Worm (Caenorhabditis elegans): Measurements from ENCODE around the gene str-145.

str-145 gene

ce11 chrV:8067800-8068199, 30.3 kb downstream of the str-145 start, which contains the start of gene str-140:
Gene str-140 (minus strand): TSS chrV:8067900.
- TF ChIP-seq cebp-2 (GFP tag; IDR thresholded peaks at IDR 0.05): no peak
- no peak for TF ChIP-seq B0019.2 (GFP tag; conservative IDR thresholded peaks at IDR 0.05)
- no peak for TF ChIP-seq ceh-100 (GFP tag; IDR thresholded peaks at IDR 0.05)
- TF ChIP-seq dox-1 (GFP tag; IDR thresholded peaks at IDR 0.05): no peak
- no peak for TF ChIP-seq hmg-1.2 (GFP tag; IDR thresholded peaks at IDR 0.05)
- no peak for TF ChIP-seq egl-18 (GFP tag; IDR thresholded peaks at IDR 0.05)
- no peak for TF ChIP-seq mxl-1 (tag; optimal IDR thresholded peaks at IDR 0.05)
- no peak for TF ChIP-seq snpc-4 (GFP tag; optimal IDR thresholded peaks at IDR 0.05)
- no peak for TF ChIP-seq snpc-4 (tag; optimal IDR thresholded peaks at IDR 0.05)
- TF ChIP-seq ztf-18 (tag; optimal IDR thresholded peaks at IDR 0.05): no peak
- TF ChIP-seq D2030.7 (GFP tag; IDR thresholded peaks at IDR 0.05): no peak
- TF ChIP-seq B0035.1 (tag; optimal IDR thresholded peaks at IDR 0.05): no peak

- no peak for TF ChIP-seq F57C9.4 (tag; optimal IDR thresholded peaks at IDR 0.05)
- no peak for TF ChIP-seq attf-6 (GFP tag; IDR thresholded peaks at IDR 0.05)
- no peak for TF ChIP-seq ZK185.1 (tag; optimal IDR thresholded peaks at IDR 0.05; ENCODE audit: poor library complexity, severe bottlenecking)
These were observed 36.1 kb downstream of the str-145 start, which contains the start of gene str-139 for ce11 chrV:8062074-8062473. Gene str-139 (minus strand): TSS chrV:8062174.

DNA sequence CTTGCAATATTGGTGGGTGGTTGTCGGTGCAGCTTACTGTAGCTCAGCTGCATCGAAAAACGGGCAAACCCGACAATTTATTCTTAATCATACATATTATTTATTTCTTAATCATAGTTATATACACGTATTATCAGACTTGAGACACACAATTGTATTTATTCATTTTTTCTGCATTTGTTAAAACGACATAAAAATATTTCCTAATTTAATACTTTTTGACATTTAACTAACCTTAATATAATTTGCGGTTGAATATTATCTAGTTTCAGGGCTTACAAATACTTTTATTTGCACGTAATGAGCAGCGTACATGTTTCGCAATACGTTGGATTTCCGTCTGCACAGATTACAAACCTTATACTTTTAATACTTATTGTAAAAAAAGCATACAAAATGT, 39.8 kb downstream of the str-145 start, which contains the start of gene str-138:
str-138 (plus strand) TSS at position 301 of the 400 bp plus-strand sequence.
- TF ChIP-seq cebp-2 (GFP tag; IDR thresholded peaks at IDR 0.05) (no peak), tlf-1 (GFP tag; optimal IDR thresholded peaks at IDR 0.05) (no peak), tbp1 (GFP tag; optimal IDR thresholded peaks at IDR 0.05) (no peak), nhr-120 (GFP tag; IDR thresholded peaks at IDR 0.05) (no peak), ztf-6 (GFP tag; IDR thresholded peaks at IDR 0.05) (no peak), F49E8.2 (tag; optimal IDR thresholded peaks at IDR 0.05; ENCODE audit: insufficient read depth) (no peak), tbx-9 (tag; optimal IDR thresholded peaks at IDR 0.05; ENCODE audit: borderline replicate concordance) (no peak), Y53G8AR.9 (GFP tag; conservative IDR thresholded peaks at IDR 0.05) (no peak)

- TF ChIP-seq hsf-1 (GFP tag; IDR thresholded peaks at IDR 0.05) (peak; percentile 85), xnd-1 (tag; optimal IDR thresholded peaks at IDR 0.05) (peak; percentile 48), ztf-18 (tag; optimal IDR thresholded peaks at IDR 0.05) (peak; percentile 84), madf-8 (GFP tag; conservative IDR thresholded peaks at IDR 0.05) (peak; percentile 79), F39B2.1 (GFP tag; IDR thresholded peaks at IDR 0.05) (peak; percentile 69; the same call in 1 of the 2 replicates), madf-6 (GFP tag; IDR thresholded peaks at IDR 0.05) (peak; percentile 89), D2030.7 (GFP tag; IDR thresholded peaks at IDR 0.05) (peak; percentile 61), B0019.2 (GFP tag; conservative IDR thresholded peaks at IDR 0.05) (peak; percentile 20; the same call in 1 of the 2 replicates), nfyb-1 (GFP tag; IDR thresholded peaks at IDR 0.05) (0 out of 2 replicates have a peak, but pooled peaks have one; percentile 22), ceh-91 (GFP tag; IDR thresholded peaks at IDR 0.05) (0 out of 2 replicates have a peak, but pooled peaks have one; percentile 28), madf-3 (GFP tag; IDR thresholded peaks at IDR 0.05) (peak; percentile 72; the same call in 1 of the 2 replicates)
These were observed 40.4 kb downstream of the str-145 start for ce11 chrV:8057771-8058170.

DNA sequence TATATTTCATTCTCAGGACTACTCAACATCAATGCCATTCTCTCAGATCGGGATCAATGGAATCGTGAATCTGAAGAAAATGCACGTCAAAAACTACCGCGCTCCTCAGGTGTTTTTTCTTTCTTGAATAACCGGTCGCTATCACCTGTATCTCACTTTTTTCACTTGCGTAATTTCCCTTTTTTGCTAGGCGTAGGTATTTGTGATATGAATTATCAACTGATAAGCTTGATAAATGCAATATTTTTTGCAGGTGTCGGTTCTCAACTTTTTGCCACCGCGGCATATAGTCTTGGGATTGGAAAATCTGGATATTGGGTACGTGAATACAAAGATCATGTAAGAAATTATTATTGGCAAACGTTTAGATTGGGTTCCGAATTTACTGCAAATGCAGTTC, 43.0 kb downstream of the str-145 start:
- TF ChIP-seq ceh-58 (GFP tag; IDR thresholded peaks at IDR 0.05) (no peak), snpc-3.4 (tag; optimal IDR thresholded peaks at IDR 0.05) (no peak), madf-6 (GFP tag; IDR thresholded peaks at IDR 0.05) (no peak), ztf-25 (GFP tag; IDR thresholded peaks at IDR 0.05) (no peak), snpc-1.1 (tag; optimal IDR thresholded peaks at IDR 0.05; ENCODE audit: insufficient read depth) (no peak), fkh-3 (tag; optimal IDR thresholded peaks at IDR 0.05) (no peak), B0261.1 (tag; optimal IDR thresholded peaks at IDR 0.05) (no peak), dpl-1 (GFP tag; optimal IDR thresholded peaks at IDR 0.05) (no peak), ama-1 (optimal IDR thresholded peaks at IDR 0.05) (no peak), ama-1 (GFP tag; optimal IDR thresholded peaks at IDR 0.05) (no peak), ceh-79 (tag; optimal IDR thresholded peaks at IDR 0.05) (no peak), F39B2.1 (GFP tag; IDR thresholded peaks at IDR 0.05) (no peak), D2030.7 (GFP tag; IDR thresholded peaks at IDR 0.05) (no peak), F37B4.10 (GFP tag; IDR thresholded peaks at IDR 0.05) (no peak), tbx-9 (tag; optimal IDR thresholded peaks at IDR 0.05; ENCODE audit: borderline replicate concordance) (no peak), athp-1 (tag; optimal IDR thresholded peaks at IDR 0.05) (no peak)
